Fruit fly (Drosophila melanogaster) whole organism, embryonic: ENCODE data around the gene Gorab.

Experiments
- Ada2b ChIP-seq: fragments of 200-800 bp; sonication (Bioruptor generic); IDR thresholded peaks from 2 replicates; pipeline ENCODE4 v1.3.6; 2022; ENCODE audit warnings: missing biosample characterization, missing genetic modification characterization
- Aef1 ChIP-seq: fragments of 200-800 bp; sonication (Bioruptor generic); IDR thresholded peaks from 3 replicates; pipeline ENCODE4 v1.3.6; 2022; ENCODE audit warnings: missing biosample characterization, missing genetic modification characterization
- Asciz ChIP-seq: fragments of 200-800 bp; sonication (Bioruptor generic); optimal IDR thresholded peaks from 2 replicates; lab custom pipeline; 2017; ENCODE audit warnings: missing biosample characterization, mild to moderate bottlenecking, missing genetic modification characterization, missing genetic modification reagents
- CG1024 ChIP-seq: fragments of 200-800 bp; sonication (Bioruptor generic); IDR thresholded peaks from 2 replicates; pipeline ENCODE4 v1.3.6; 2022; ENCODE audit warnings: missing biosample characterization, missing genetic modification characterization
- CG10462 ChIP-seq: fragments of 200-800 bp; sonication (Bioruptor generic); optimal IDR thresholded peaks from 2 replicates; lab custom pipeline; 2016; ENCODE audit warnings: missing biosample characterization, missing genetic modification characterization
- CG10543 ChIP-seq: fragments of 200-800 bp; sonication (Bioruptor generic); optimal IDR thresholded peaks from 3 replicates; lab custom pipeline; 2017; ENCODE audit warnings: missing biosample characterization, mild to moderate bottlenecking, missing genetic modification characterization, moderate library complexity
- CG11247 ChIP-seq: fragments of 200-800 bp; sonication (Bioruptor generic); IDR thresholded peaks from 2 replicates; pipeline ENCODE4 v1.3.6; 2022; ENCODE audit warnings: missing biosample characterization, missing genetic modification characterization
- CG12104 ChIP-seq: fragments of 200-800 bp; sonication (Bioruptor generic); optimal IDR thresholded peaks from 3 replicates; lab custom pipeline; 2016; ENCODE audit warnings: missing biosample characterization, missing genetic modification characterization
- CG12942 ChIP-seq: fragments of 200-800 bp; sonication (Bioruptor generic); optimal IDR thresholded peaks from 3 replicates; lab custom pipeline; 2016; ENCODE audit warnings: missing biosample characterization, missing genetic modification characterization
- CG14667 ChIP-seq: fragments of 200-800 bp; sonication (Bioruptor generic); IDR thresholded peaks from 2 replicates; pipeline ENCODE4 v1.3.6; 2022; ENCODE audit warnings: missing biosample characterization, missing genetic modification characterization
- CG15073 ChIP-seq: fragments of 200-800 bp; sonication (Bioruptor generic); optimal IDR thresholded peaks from 2 replicates; lab custom pipeline; 2016; ENCODE audit warnings: missing biosample characterization, missing genetic modification characterization
- CG1529 ChIP-seq: fragments of 200-800 bp; sonication (Bioruptor generic); optimal IDR thresholded peaks from 3 replicates; lab custom pipeline; 2018; ENCODE audit warnings: missing biosample characterization, missing genetic modification characterization
- CG15479 ChIP-seq: fragments of 200-800 bp; sonication (Bioruptor generic); optimal IDR thresholded peaks from 3 replicates; lab custom pipeline; 2019; ENCODE audit warnings: missing biosample characterization, mild to moderate bottlenecking, missing genetic modification characterization, moderate library complexity
- CG15601 ChIP-seq: fragments of 200-800 bp; sonication (Bioruptor generic); optimal IDR thresholded peaks from 3 replicates; lab custom pipeline; 2019; ENCODE audit warnings: missing biosample characterization, mild to moderate bottlenecking, missing genetic modification characterization, moderate library complexity
- CG1647 ChIP-seq: fragments of 200-800 bp; sonication (Bioruptor generic); optimal IDR thresholded peaks from 3 replicates; lab custom pipeline; 2016; ENCODE audit warnings: missing biosample characterization, missing genetic modification characterization
- CG17912 ChIP-seq: fragments of 200-800 bp; sonication (Bioruptor generic); optimal IDR thresholded peaks from 2 replicates; lab custom pipeline; 2018; ENCODE audit warnings: missing biosample characterization, mild to moderate bottlenecking, missing genetic modification characterization
- CG30431 ChIP-seq: fragments of 200-800 bp; sonication (Bioruptor generic); optimal IDR thresholded peaks from 2 replicates; lab custom pipeline; 2017; ENCODE audit warnings: missing biosample characterization, missing genetic modification characterization
- CG6689 ChIP-seq: fragments of 200-800 bp; sonication (Bioruptor generic); IDR thresholded peaks from 2 replicates; pipeline ENCODE4 v1.3.6; 2022; ENCODE audit warnings: missing biosample characterization, missing genetic modification characterization
- CG6813 ChIP-seq: fragments of 200-800 bp; sonication (Bioruptor generic); optimal IDR thresholded peaks from 2 replicates; lab custom pipeline; 2017; ENCODE audit warnings: missing biosample characterization, missing genetic modification characterization, mild to moderate bottlenecking, moderate library complexity, missing genetic modification reagents
- CG7271 ChIP-seq: fragments of 200-800 bp; sonication (Bioruptor generic); optimal IDR thresholded peaks from 2 replicates; lab custom pipeline; 2018; ENCODE audit warnings: missing biosample characterization, mild to moderate bottlenecking, missing genetic modification characterization, moderate library complexity
- Doc2 ChIP-seq: fragments of 200-800 bp; sonication (Bioruptor generic); IDR thresholded peaks from 2 replicates; pipeline ENCODE4 v1.3.6; 2022; ENCODE audit warnings: missing biosample characterization, missing genetic modification characterization
- Dref ChIP-seq: fragments of 200-800 bp; sonication (Bioruptor generic); IDR thresholded peaks from 2 replicates; pipeline ENCODE4 v1.3.6; 2022; ENCODE audit warnings: missing biosample characterization, missing genetic modification characterization
- Eip74EF ChIP-seq, 2 experiments: fragments of 200-800 bp in 1 of 2; fragments of >200 bp in 1 of 2; sonication (Bioruptor generic) in 1 of 2; optimal IDR thresholded peaks; 2 replicates each; lab custom pipeline; 2017 to 2019; ENCODE audit warnings: missing biosample characterization in 2 of 2, missing genetic modification characterization in 2 of 2, mild to moderate bottlenecking in 1 of 2, moderate library complexity in 1 of 2
- HmgZ ChIP-seq: fragments of 200-800 bp; sonication (Bioruptor generic); optimal IDR thresholded peaks from 2 replicates; lab custom pipeline; 2018; ENCODE audit warnings: missing biosample characterization, mild to moderate bottlenecking, missing genetic modification characterization
- Hmr ChIP-seq: fragments of 200-800 bp; sonication (Bioruptor generic); optimal IDR thresholded peaks from 3 replicates; lab custom pipeline; 2017; ENCODE audit warnings: mild to moderate bottlenecking, missing biosample characterization, missing genetic modification reagents, missing genetic modification characterization
- Hr51 ChIP-seq, 2 experiments: fragments of 200-800 bp; sonication (Bioruptor generic); optimal IDR thresholded peaks; 2 replicates in 1 of 2; 3 replicates in 1 of 2; lab custom pipeline; 2016 to 2018; ENCODE audit warnings: missing biosample characterization in 2 of 2, missing genetic modification characterization in 2 of 2, mild to moderate bottlenecking in 1 of 2, moderate library complexity in 1 of 2
- Hsf ChIP-seq: fragments of 200-800 bp; sonication (Bioruptor generic); optimal IDR thresholded peaks from 3 replicates; lab custom pipeline; 2016; ENCODE audit warnings: missing biosample characterization, missing genetic modification characterization
- NK7.1 ChIP-seq: fragments of 200-800 bp; sonication (Bioruptor generic); optimal IDR thresholded peaks from 3 replicates; lab custom pipeline; 2016; ENCODE audit warnings: missing biosample characterization, missing genetic modification characterization
- Nf-YB ChIP-seq: fragments of 200-800 bp; sonication (Bioruptor generic); optimal IDR thresholded peaks from 3 replicates; lab custom pipeline; 2019; ENCODE audit warnings: missing biosample characterization, mild to moderate bottlenecking, missing genetic modification characterization, moderate library complexity
- PHDP ChIP-seq: fragments of 200-800 bp; sonication (Bioruptor generic); optimal IDR thresholded peaks from 3 replicates; lab custom pipeline; 2018; ENCODE audit warnings: missing biosample characterization, mild to moderate bottlenecking, missing genetic modification characterization, moderate library complexity
- Poxn ChIP-seq: fragments of 200-800 bp; sonication (Bioruptor generic); IDR thresholded peaks from 2 replicates; pipeline ENCODE4 v1.3.6; 2022; ENCODE audit warnings: missing biosample characterization, missing genetic modification characterization
- Scr ChIP-seq: fragments of 200-800 bp; sonication (Bioruptor generic); IDR thresholded peaks from 2 replicates; pipeline ENCODE4 v1.3.6; 2022; ENCODE audit warnings: missing biosample characterization, missing genetic modification characterization; ENCODE audit not compliant: partially characterized antibody
- Sry-δ ChIP-seq: fragments of 200-800 bp; sonication (Bioruptor generic); optimal IDR thresholded peaks from 2 replicates; lab custom pipeline; 2016; ENCODE audit warnings: missing biosample characterization, missing genetic modification characterization
- Taf1 ChIP-seq: fragments of 200-800 bp; sonication (Bioruptor generic); IDR thresholded peaks from 2 replicates; pipeline ENCODE4 v1.3.6; 2022; ENCODE audit warnings: missing biosample characterization, missing genetic modification characterization
- ac ChIP-seq: fragments of 200-800 bp; sonication (Bioruptor generic); optimal IDR thresholded peaks from 3 replicates; lab custom pipeline; 2017; ENCODE audit warnings: missing biosample characterization, mild to moderate bottlenecking, missing genetic modification characterization
- az2 ChIP-seq: fragments of 200-800 bp; sonication (Bioruptor generic); optimal IDR thresholded peaks from 3 replicates; lab custom pipeline; 2016; ENCODE audit warnings: missing biosample characterization, missing genetic modification characterization
- bsh ChIP-seq, 2 experiments: fragments of 200-800 bp; sonication (Bioruptor generic); optimal IDR thresholded peaks; 2 replicates each; lab custom pipeline; 2017 to 2018; ENCODE audit warnings: mild to moderate bottlenecking in 2 of 2, missing biosample characterization in 2 of 2, missing genetic modification characterization in 2 of 2, moderate library complexity in 1 of 2
- cad ChIP-seq: fragments of >200 bp; optimal IDR thresholded peaks from 2 replicates; lab custom pipeline; 2017; ENCODE audit warnings: missing biosample characterization, missing genetic modification characterization
- cas ChIP-seq: fragments of 200-800 bp; sonication (Bioruptor generic); IDR thresholded peaks from 2 replicates; pipeline ENCODE4 v1.3.6; 2022; ENCODE audit warnings: missing biosample characterization, missing genetic modification characterization
- cg ChIP-seq: fragments of 200-800 bp; sonication (Bioruptor generic); optimal IDR thresholded peaks from 3 replicates; lab custom pipeline; 2019; ENCODE audit warnings: missing biosample characterization, mild to moderate bottlenecking, missing genetic modification characterization, moderate library complexity
- gce ChIP-seq: fragments of 200-800 bp; sonication (Bioruptor generic); IDR thresholded peaks from 3 replicates; pipeline ENCODE4 v1.3.6; 2022; ENCODE audit warnings: missing biosample characterization, missing genetic modification characterization
- hbn ChIP-seq: fragments of 200-800 bp; sonication (Bioruptor generic); IDR thresholded peaks from 2 replicates; pipeline ENCODE4 v1.3.6; 2022; ENCODE audit warnings: missing biosample characterization, missing genetic modification characterization; ENCODE audit not compliant: partially characterized antibody
- her ChIP-seq: fragments of 200-800 bp; sonication (Bioruptor generic); optimal IDR thresholded peaks from 2 replicates; lab custom pipeline; 2016; ENCODE audit warnings: missing biosample characterization, missing genetic modification characterization
- ind ChIP-seq: fragments of 200-800 bp; sonication (Bioruptor generic); optimal IDR thresholded peaks from 3 replicates; lab custom pipeline; 2016; ENCODE audit warnings: missing biosample characterization, missing genetic modification characterization
- ken ChIP-seq: fragments of 200-800 bp; sonication (Bioruptor generic); IDR thresholded peaks from 3 replicates; pipeline ENCODE4 v1.3.6; 2022; ENCODE audit warnings: missing biosample characterization, missing genetic modification characterization
- lbe ChIP-seq: fragments of 200-800 bp; sonication (Bioruptor generic); optimal IDR thresholded peaks from 2 replicates; lab custom pipeline; 2016; ENCODE audit warnings: missing biosample characterization, mild to moderate bottlenecking, missing genetic modification characterization
- row ChIP-seq: fragments of 200-800 bp; sonication (Bioruptor generic); IDR thresholded peaks from 3 replicates; pipeline ENCODE4 v1.3.6; 2022; ENCODE audit warnings: missing biosample characterization, missing genetic modification characterization
- sens-2 ChIP-seq: fragments of 200-800 bp; sonication (Bioruptor generic); IDR thresholded peaks from 2 replicates; pipeline ENCODE4 v1.3.6; 2022; ENCODE audit warnings: missing biosample characterization, missing genetic modification characterization
- shn ChIP-seq: fragments of 200-800 bp; sonication (Bioruptor generic); optimal IDR thresholded peaks from 3 replicates; lab custom pipeline; 2016; ENCODE audit warnings: missing biosample characterization, missing genetic modification characterization
- unc-4 ChIP-seq: fragments of 200-800 bp; sonication (Bioruptor generic); IDR thresholded peaks from 2 replicates; pipeline ENCODE4 v1.3.6; 2022; ENCODE audit warnings: missing biosample characterization, missing genetic modification characterization; ENCODE audit not compliant: partially characterized antibody

Gorab gene

DNA sequence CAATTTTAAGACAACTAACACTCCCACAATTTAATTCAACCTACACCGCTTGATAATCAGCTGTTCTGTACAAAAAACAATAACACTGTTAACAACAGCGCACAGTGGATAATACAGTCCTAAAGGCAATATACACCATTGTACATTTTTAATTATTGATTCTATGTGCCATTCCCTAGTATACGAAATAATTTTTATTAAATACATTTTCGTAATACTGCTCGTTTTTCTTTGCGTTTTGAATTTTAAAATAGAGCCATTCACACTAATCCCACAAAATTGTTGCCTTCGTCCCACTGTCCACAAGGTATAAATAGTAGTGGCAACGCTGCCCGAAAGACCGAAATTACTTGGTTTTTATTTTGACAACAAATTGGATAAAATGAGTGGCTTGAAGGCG is 4.9 kb upstream of the Gorab start, which contains the start of the genes Coq4 and CG32176 (continued):
- TF ChIP-seq row (peak; percentile 100), CG10543 (GFP tag; lab: Kevin White, UChicago) (peak; percentile 96), Doc2 (GFP tag; lab: Robert Waterston, UW) (peak; percentile 95), CG1647 (GFP tag; lab: Kevin White, UChicago) (peak; percentile 98), Hsf (GFP tag; lab: Kevin White, UChicago) (peak; percentile 99), Hmr (GFP tag; lab: Kevin White, UChicago) (peak; percentile 97), PHDP (tag; lab: Kevin White, UChicago) (peak; percentile 98), az2 (GFP tag; lab: Kevin White, UChicago) (peak; percentile 99), Ada2b (GFP tag; lab: Robert Waterston, UW) (peak; percentile 98), CG6813 (peak; percentile 96), CG14667 (GFP tag; lab: Robert Waterston, UW) (peak; percentile 97), lbe (peak; percentile 96), Hr51 (GFP tag; optimal IDR thresholded peaks at IDR 0.05; lab: Kevin White, UChicago) (peak; percentile 98 to 99), Aef1 (GFP tag; lab: Robert Waterston, UW) (peak; percentile 97), shn (GFP tag; lab: Kevin White, UChicago) (peak; percentile 99), CG1529 (peak; percentile 93), Sry-δ (GFP tag; lab: Kevin White, UChicago) (peak; percentile 76), Poxn (GFP tag; lab: Robert Waterston, UW) (peak; percentile 91), CG11247 (GFP tag; lab: Robert Waterston, UW) (peak; percentile 98), hbn (GFP tag; lab: Robert Waterston, UW) (0 out of 2 replicates have a peak, but pooled peaks have one; percentile 39), CG6689 (GFP tag; lab: Robert Waterston, UW) (peak; percentile 96), Dref (peak; percentile 47), CG17912 (peak; percentile 90), Nf-YB (peak; percentile 84), HmgZ (tag; lab: Kevin White, UChicago) (peak; percentile 99), Taf1 (peak; percentile 96), sens-2 (GFP tag; lab: Robert Waterston, UW) (peak; percentile 96), cg (GFP tag; lab: Kevin White, UChicago) (no peak), cas (GFP tag; lab: Robert Waterston, UW) (peak; percentile 95), ind (GFP tag; lab: Kevin White, UChicago) (peak; percentile 99), gce (GFP tag; lab: Robert Waterston, UW) (peak; percentile 94), CG15073 (GFP tag; lab: Kevin White, UChicago) (peak; percentile 89), CG1024 (peak; percentile 94), Eip74EF (GFP tag; optimal IDR thresholded peaks at IDR 0.05; lab: Kevin White, UChicago) (peak in 1 of 2 experiments; percentile 89), CG12942 (GFP tag; lab: Kevin White, UChicago) (peak; percentile 99), CG10462 (GFP tag; lab: Kevin White, UChicago) (peak; percentile 98), CG15479 (GFP tag; lab: Kevin White, UChicago) (peak; percentile 7), CG30431 (GFP tag; lab: Kevin White, UChicago) (peak; percentile 97), CG7271 (tag; lab: Kevin White, UChicago) (peak; percentile 88), Asciz (GFP tag; lab: Kevin White, UChicago) (peak; percentile 91), CG15601 (tag; lab: Kevin White, UChicago) (peak; percentile 94), CG12104 (GFP tag; lab: Kevin White, UChicago) (peak; percentile 94), NK7.1 (GFP tag; lab: Kevin White, UChicago) (peak; percentile 96), unc-4 (GFP tag; lab: Robert Waterston, UW) (peak; percentile 55; the same call in 1 of the 2 replicates), cad (GFP tag; lab: Kevin White, UChicago) (no peak), ac (GFP tag; lab: Kevin White, UChicago) (peak; percentile 88), Scr (GFP tag; lab: Robert Waterston, UW) (peak; percentile 48), ken (GFP tag; lab: Robert Waterston, UW) (peak; percentile 98), bsh (GFP tag; optimal IDR thresholded peaks at IDR 0.05; lab: Kevin White, UChicago) (peak; percentile 73 to 98), her (peak; percentile 96)
